Worm (Caenorhabditis elegans) whole organism, L4 larva: ENCODE data around the gene ceh-28.

Source experiments
- aha-1 ChIP-seq: fragments of 150-350 bp; peaks from one replicate; lab custom pipeline; 2014; ENCODE audit warnings: missing biosample characterization, missing genetic modification characterization
- hlh-30 ChIP-seq: sonication (generic microtip); optimal IDR thresholded peaks from 2 replicates; lab custom pipeline; 2017; ENCODE audit warnings: antibody characterized with exemption, mild to moderate bottlenecking, missing genetic modification characterization, missing compliant biosample characterization; ENCODE audit not compliant: insufficient read depth
- lim-7 ChIP-seq: fragments of 200-800 bp; sonication (Bioruptor generic); IDR thresholded peaks from 2 replicates; pipeline ENCODE4 v1.3.6; 2022; ENCODE audit warnings: missing genetic modification characterization, missing compliant biosample characterization
- lin-15B ChIP-seq: fragments of 150-350 bp; sonication (generic microtip); optimal IDR thresholded peaks from 3 replicates; lab custom pipeline; 2014; ENCODE audit warnings: missing biosample characterization, missing genetic modification characterization
- lsy-2 ChIP-seq, 2 experiments: fragments of 150-350 bp in 1 of 2; sonication (generic microtip) in 1 of 2; optimal IDR thresholded peaks; 2 replicates each; lab custom pipeline; 2014 to 2017; ENCODE audit warnings: missing biosample characterization in 2 of 2, missing genetic modification characterization in 2 of 2
- nhr-237 ChIP-seq: sonication (generic microtip); optimal IDR thresholded peaks from 2 replicates; lab custom pipeline; 2017; ENCODE audit warnings: missing biosample characterization, missing genetic modification characterization
- nhr-25 ChIP-seq: sonication (generic microtip); optimal IDR thresholded peaks from 2 replicates; lab custom pipeline; 2017; ENCODE audit warnings: missing genetic modification characterization, mild to moderate bottlenecking, missing compliant biosample characterization, antibody characterized with exemption, moderate library complexity, borderline replicate concordance; ENCODE audit not compliant: insufficient read depth
- nhr-77 ChIP-seq: fragments of 150-350 bp; optimal IDR thresholded peaks from 2 replicates; lab custom pipeline; 2014; ENCODE audit warnings: missing biosample characterization, missing genetic modification characterization
- snpc-4 ChIP-seq: fragments of 150-350 bp; optimal IDR thresholded peaks from 2 replicates; lab custom pipeline; 2014; ENCODE audit warnings: missing biosample characterization, missing genetic modification characterization
- zip-2 ChIP-seq: fragments of 150-350 bp; optimal IDR thresholded peaks from 2 replicates; lab custom pipeline; 2014; ENCODE audit warnings: missing biosample characterization, missing genetic modification characterization
- ztf-11 ChIP-seq: fragments of 150-350 bp; optimal IDR thresholded peaks from 2 replicates; lab custom pipeline; 2014; ENCODE audit warnings: missing biosample characterization, missing genetic modification characterization

DNA sequence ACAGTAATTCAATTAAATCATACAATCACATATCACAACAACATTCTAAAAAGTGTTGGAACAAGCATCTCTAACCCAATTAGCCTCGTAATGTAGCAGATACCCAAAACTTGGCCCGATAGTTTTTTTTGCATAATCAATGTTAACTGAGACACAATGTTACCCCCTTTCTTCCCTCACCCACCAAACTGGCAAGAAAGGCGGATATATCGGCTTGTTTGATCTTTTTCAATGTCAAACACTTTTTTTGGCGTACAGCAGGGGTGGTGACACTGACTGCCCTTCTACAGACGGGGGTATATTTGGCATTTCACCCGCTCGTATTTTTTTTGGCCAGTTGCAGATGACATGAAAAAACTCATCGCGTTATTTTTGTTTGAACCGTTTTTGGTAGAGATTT is 35.5 kb downstream of the ceh-28 start:
- TF ChIP-seq lin-15B (no peak), lsy-2 (tag; optimal IDR thresholded peaks at IDR 0.05; lab: Kevin White, UChicago) (no peak), zip-2 (tag; lab: Kevin White, UChicago) (no peak), ztf-11 (no peak), hlh-30 (tag; lab: Kevin White, UChicago) (no peak), nhr-25 (no peak), nhr-237 (tag; lab: Kevin White, UChicago) (no peak), nhr-77 (tag; lab: Kevin White, UChicago) (no peak), aha-1 (no peak), snpc-4 (tag; lab: Kevin White, UChicago) (no peak), lim-7 (GFP tag; lab: Robert Waterston, UW) (no peak)
